Worm (Caenorhabditis elegans) whole organism, young adult: ENCODE data around the gene B0252.8.

Experiments used
- B0035.1 ChIP-seq: sonication (generic microtip); optimal IDR thresholded peaks from 2 replicates; lab custom pipeline; 2016; ENCODE audit warnings: missing genetic modification characterization, mild to moderate bottlenecking, missing compliant biosample characterization, missing genotype, missing genetic modification reagents
- C17E4.6 ChIP-seq: fragments of 200-800 bp; sonication (Bioruptor generic); IDR thresholded peaks from 2 replicates; pipeline ENCODE4 v1.3.6; 2022; ENCODE audit warnings: missing genetic modification reagents, missing genetic modification characterization, missing compliant biosample characterization
- D2030.7 ChIP-seq: fragments of 200-800 bp; sonication (Bioruptor generic); IDR thresholded peaks from 2 replicates; pipeline ENCODE4 v1.3.6; 2022; ENCODE audit warnings: missing genetic modification reagents, missing genetic modification characterization, missing compliant biosample characterization
- F37B4.10 ChIP-seq: fragments of 200-800 bp; sonication (Bioruptor generic); IDR thresholded peaks from 2 replicates; pipeline ENCODE4 v1.3.6; 2022; ENCODE audit warnings: missing genetic modification characterization, missing compliant biosample characterization
- F49E8.2 ChIP-seq: sonication (generic microtip); optimal IDR thresholded peaks from 3 replicates; lab custom pipeline; 2017; ENCODE audit warnings: missing genetic modification characterization, mild to moderate bottlenecking, missing compliant biosample characterization, antibody characterized with exemption, moderate library complexity; ENCODE audit not compliant: insufficient read depth
- F55B11.4 ChIP-seq: sonication (generic microtip); optimal IDR thresholded peaks from 2 replicates; lab custom pipeline; 2016; ENCODE audit warnings: missing compliant biosample characterization, missing genetic modification characterization, borderline replicate concordance; ENCODE audit not compliant: insufficient read depth
- K11D2.4 ChIP-seq: fragments of 200-800 bp; sonication (Bioruptor generic); IDR thresholded peaks from 2 replicates; pipeline ENCODE4 v1.3.6; 2022; ENCODE audit warnings: missing genetic modification reagents, missing genetic modification characterization, missing compliant biosample characterization
- K12H6.12 ChIP-seq: fragments of 200-800 bp; sonication (Bioruptor generic); optimal IDR thresholded peaks from 2 replicates; lab custom pipeline; 2018; ENCODE audit warnings: mild to moderate bottlenecking, missing genetic modification characterization, missing compliant biosample characterization
- Y53F4B.3 ChIP-seq: fragments of 200-800 bp; sonication (Bioruptor generic); IDR thresholded peaks from 2 replicates; pipeline ENCODE4 v1.3.6; 2022; ENCODE audit warnings: missing genetic modification reagents, missing genetic modification characterization, missing compliant biosample characterization
- Y53G8AR.9 ChIP-seq: fragments of 200-800 bp; sonication (Bioruptor generic); conservative IDR thresholded peaks from 2 replicates; pipeline ENCODE4 v1.3.6; 2022; ENCODE audit warnings: missing genetic modification reagents, missing genetic modification characterization, missing compliant biosample characterization
- Y56A3A.18 ChIP-seq: fragments of 200-800 bp; sonication (Bioruptor generic); IDR thresholded peaks from 2 replicates; pipeline ENCODE4 v1.3.6; 2022; ENCODE audit warnings: missing genetic modification reagents, missing genetic modification characterization, missing compliant biosample characterization
- Y67H2A.10 ChIP-seq: fragments of 200-800 bp; sonication (Bioruptor generic); conservative IDR thresholded peaks from 2 replicates; pipeline ENCODE4 v1.3.6; 2022; ENCODE audit warnings: missing genetic modification reagents, missing genetic modification characterization, missing compliant biosample characterization
- Y95B8A.8 ChIP-seq: fragments of 200-800 bp; sonication (Bioruptor generic); IDR thresholded peaks from 2 replicates; pipeline ENCODE4 v1.3.6; 2022; ENCODE audit warnings: missing genetic modification reagents, missing genetic modification characterization, missing compliant biosample characterization
- akir-1 ChIP-seq: fragments of 200-800 bp; sonication (Bioruptor generic); optimal IDR thresholded peaks from 2 replicates; lab custom pipeline; 2018; ENCODE audit warnings: mild to moderate bottlenecking, missing genetic modification characterization, moderate library complexity, missing compliant biosample characterization
- atf-7 ChIP-seq: sonication (generic microtip); optimal IDR thresholded peaks from 2 replicates; lab custom pipeline; 2017; ENCODE audit warnings: mild to moderate bottlenecking, missing genetic modification characterization, missing compliant biosample characterization
- attf-3 ChIP-seq: fragments of 200-800 bp; sonication (Bioruptor generic); conservative IDR thresholded peaks from 2 replicates; pipeline ENCODE4 v1.3.6; 2022; ENCODE audit warnings: missing genetic modification reagents, missing genetic modification characterization, missing compliant biosample characterization
- attf-6 ChIP-seq: fragments of 200-800 bp; sonication (Bioruptor generic); IDR thresholded peaks from 2 replicates; pipeline ENCODE4 v1.3.6; 2022; ENCODE audit warnings: missing genetic modification reagents, missing genetic modification characterization, missing compliant biosample characterization
- cebp-1 ChIP-seq, 2 experiments: fragments of 200-800 bp in 1 of 2; sonication (Bioruptor generic) in 1 of 2; sonication (generic microtip) in 1 of 2; IDR thresholded peaks in 1 of 2; optimal IDR thresholded peaks in 1 of 2; 2 replicates each; pipeline versions ENCODE4 v1.3.6 to Lab custom; 2017 to 2022; ENCODE audit warnings: missing compliant biosample characterization in 2 of 2, missing genetic modification characterization in 2 of 2, mild to moderate bottlenecking in 1 of 2, missing genetic modification reagents in 1 of 2, moderate library complexity in 1 of 2
- die-1 ChIP-seq: sonication (generic microtip); optimal IDR thresholded peaks from 2 replicates; lab custom pipeline; 2016; ENCODE audit warnings: missing genotype, mild to moderate bottlenecking, missing genetic modification characterization, missing compliant biosample characterization
- dox-1 ChIP-seq: fragments of 200-800 bp; sonication (Bioruptor generic); IDR thresholded peaks from 2 replicates; pipeline ENCODE4 v1.3.6; 2022; ENCODE audit warnings: missing genetic modification reagents, missing genetic modification characterization, missing compliant biosample characterization
- dpl-1 ChIP-seq: fragments of 150-350 bp; optimal IDR thresholded peaks from 2 replicates; lab custom pipeline; 2014; ENCODE audit warnings: missing biosample characterization, missing genetic modification reagents, missing genetic modification characterization
- egrh-3 ChIP-seq: fragments of 200-800 bp; sonication (Bioruptor generic); IDR thresholded peaks from 2 replicates; pipeline ENCODE4 v1.3.6; 2022; ENCODE audit warnings: missing genetic modification reagents, missing genetic modification characterization, missing compliant biosample characterization
- ekl-4 ChIP-seq: fragments of 200-800 bp; sonication (Bioruptor generic); IDR thresholded peaks from 2 replicates; pipeline ENCODE4 v1.3.6; 2022; ENCODE audit warnings: missing genetic modification reagents, missing genetic modification characterization, missing compliant biosample characterization
- him-1 ChIP-seq: sonication (generic microtip); optimal IDR thresholded peaks from 2 replicates; lab custom pipeline; 2016; ENCODE audit warnings: missing genotype, missing genetic modification reagents, missing genetic modification characterization, missing compliant biosample characterization
- hlh-12 ChIP-seq: sonication (generic microtip); optimal IDR thresholded peaks from 2 replicates; lab custom pipeline; 2016; ENCODE audit warnings: missing genetic modification characterization, missing compliant biosample characterization
- hrde-1 ChIP-seq: sonication (generic microtip); optimal IDR thresholded peaks from 2 replicates; lab custom pipeline; 2016; ENCODE audit warnings: missing genetic modification characterization, mild to moderate bottlenecking, missing compliant biosample characterization, moderate library complexity, missing genotype, missing genetic modification reagents, borderline replicate concordance
- lin-26 ChIP-seq: fragments of 200-800 bp; sonication (Bioruptor generic); IDR thresholded peaks from 2 replicates; pipeline ENCODE4 v1.3.6; 2022; ENCODE audit warnings: missing genetic modification reagents, missing genetic modification characterization, missing compliant biosample characterization
- lir-1 ChIP-seq: fragments of 200-800 bp; sonication (Bioruptor generic); conservative IDR thresholded peaks from 2 replicates; pipeline ENCODE4 v1.3.6; 2022; ENCODE audit warnings: missing genetic modification reagents, missing genetic modification characterization, missing compliant biosample characterization
- lsy-27 ChIP-seq: sonication (generic microtip); optimal IDR thresholded peaks from 2 replicates; lab custom pipeline; 2017; ENCODE audit warnings: missing genetic modification characterization, mild to moderate bottlenecking, missing compliant biosample characterization, antibody characterized with exemption, missing genotype, borderline replicate concordance; ENCODE audit not compliant: insufficient read depth
- nfya-2 ChIP-seq: fragments of 200-800 bp; sonication (Bioruptor generic); IDR thresholded peaks from 2 replicates; pipeline ENCODE4 v1.3.6; 2022; ENCODE audit warnings: missing genetic modification reagents, missing genetic modification characterization, missing compliant biosample characterization
- nhr-179 ChIP-seq: sonication (generic microtip); optimal IDR thresholded peaks from 2 replicates; lab custom pipeline; 2016; ENCODE audit warnings: mild to moderate bottlenecking, missing genetic modification characterization, missing compliant biosample characterization
- nhr-27 ChIP-seq: fragments of 200-800 bp; sonication (Bioruptor generic); optimal IDR thresholded peaks from 2 replicates; lab custom pipeline; 2018; ENCODE audit warnings: mild to moderate bottlenecking, missing genetic modification characterization, moderate library complexity, missing compliant biosample characterization
- nhr-80 ChIP-seq: sonication (generic microtip); optimal IDR thresholded peaks from 2 replicates; lab custom pipeline; 2016; ENCODE audit warnings: missing genetic modification characterization, missing compliant biosample characterization
- pbrm-1 ChIP-seq: fragments of 200-800 bp; sonication (Bioruptor generic); IDR thresholded peaks from 2 replicates; pipeline ENCODE4 v1.3.6; 2022; ENCODE audit warnings: missing genetic modification reagents, missing genetic modification characterization, missing compliant biosample characterization
- rec-8 ChIP-seq, 2 experiments: sonication (generic microtip); optimal IDR thresholded peaks; 2 replicates each; lab custom pipeline; 2016; ENCODE audit warnings: mild to moderate bottlenecking in 2 of 2, missing genetic modification characterization in 2 of 2, missing genetic modification reagents in 2 of 2, missing genotype in 2 of 2, missing biosample characterization in 1 of 2, missing compliant biosample characterization in 1 of 2, moderate library complexity in 1 of 2
- snpc-1.3 ChIP-seq: sonication (generic microtip); optimal IDR thresholded peaks from 2 replicates; lab custom pipeline; 2017; ENCODE audit warnings: missing genetic modification characterization, mild to moderate bottlenecking, missing compliant biosample characterization, antibody characterized with exemption, moderate library complexity, missing genotype, missing genetic modification reagents; ENCODE audit not compliant: insufficient read depth
- ztf-28 ChIP-seq: fragments of 200-800 bp; sonication (Bioruptor generic); IDR thresholded peaks from 2 replicates; pipeline ENCODE4 v1.3.6; 2022; ENCODE audit warnings: missing genetic modification reagents, missing genetic modification characterization, missing compliant biosample characterization
- ztf-3 ChIP-seq: fragments of 200-800 bp; sonication (Bioruptor generic); optimal IDR thresholded peaks from 2 replicates; lab custom pipeline; 2018; ENCODE audit warnings: mild to moderate bottlenecking, missing genetic modification characterization, missing compliant biosample characterization

B0252.8 gene

DNA sequence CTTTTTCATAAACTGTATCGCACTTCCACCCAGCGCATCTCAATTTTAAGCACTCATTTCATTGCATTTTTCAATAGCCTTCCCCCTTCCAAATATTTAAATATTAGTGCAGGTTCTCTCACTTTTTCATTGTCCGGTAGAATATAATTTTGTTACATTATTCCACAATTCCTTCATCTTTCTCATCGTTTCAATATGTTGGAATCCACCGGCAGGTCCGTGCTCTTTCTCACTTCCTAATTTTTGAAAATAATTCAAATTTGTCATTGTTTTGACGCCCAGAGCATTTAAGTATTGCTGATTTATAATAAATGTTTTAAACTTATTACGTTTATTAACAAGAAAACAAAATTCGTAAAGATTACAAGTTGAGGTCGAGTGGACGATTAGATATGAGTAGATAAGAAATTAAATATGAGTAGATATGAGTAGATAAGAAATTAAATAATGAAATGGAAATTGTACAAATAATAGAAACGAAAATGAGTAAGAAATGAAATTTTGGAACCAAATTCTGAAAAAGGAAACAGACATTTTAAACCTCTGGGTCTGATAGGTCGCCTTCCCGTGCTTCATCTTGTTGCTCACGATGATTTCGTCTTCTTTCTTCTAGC is 39.2 kb downstream of the B0252.8 start:
- TF ChIP-seq F49E8.2 (no peak), dpl-1 (GFP tag; lab: Kevin White, UChicago) (no peak), pbrm-1 (GFP tag; lab: Robert Waterston, UW) (0 out of 2 replicates have a peak, but pooled peaks have one; percentile 24), attf-6 (GFP tag; lab: Robert Waterston, UW) (no peak), ekl-4 (GFP tag; lab: Robert Waterston, UW) (0 out of 2 replicates have a peak, but pooled peaks have one; percentile 43), him-1 (tag; lab: Kevin White, UChicago) (peak; percentile 98), F55B11.4 (tag; lab: Kevin White, UChicago) (no peak), Y56A3A.18 (GFP tag; lab: Robert Waterston, UW) (no peak), snpc-1.3 (tag; lab: Kevin White, UChicago) (peak; percentile 16)

- TF ChIP-seq him-1 (tag; lab: Kevin White, UChicago) (no peak), egrh-3 (no peak), nfya-2 (GFP tag; lab: Robert Waterston, UW) (no peak), rec-8 (tag; optimal IDR thresholded peaks at IDR 0.05; lab: Kevin White, UChicago) (no peak), dox-1 (GFP tag; lab: Robert Waterston, UW) (no peak), D2030.7 (no peak), nhr-27 (tag; lab: Kevin White, UChicago) (no peak), lir-1 (GFP tag; lab: Robert Waterston, UW) (no peak), akir-1 (GFP tag; lab: Kevin White, UChicago) (no peak), B0035.1 (tag; lab: Kevin White, UChicago) (no peak), lsy-27 (tag; lab: Kevin White, UChicago) (no peak), lin-26 (no peak), ztf-28 (no peak), attf-3 (no peak), F49E8.2 (no peak), Y53G8AR.9 (GFP tag; lab: Robert Waterston, UW) (no peak), hlh-12 (tag; lab: Kevin White, UChicago) (no peak)
Measured at ce11 chrII:6958136-6958535, 42.2 kb downstream of the B0252.8 start.

DNA sequence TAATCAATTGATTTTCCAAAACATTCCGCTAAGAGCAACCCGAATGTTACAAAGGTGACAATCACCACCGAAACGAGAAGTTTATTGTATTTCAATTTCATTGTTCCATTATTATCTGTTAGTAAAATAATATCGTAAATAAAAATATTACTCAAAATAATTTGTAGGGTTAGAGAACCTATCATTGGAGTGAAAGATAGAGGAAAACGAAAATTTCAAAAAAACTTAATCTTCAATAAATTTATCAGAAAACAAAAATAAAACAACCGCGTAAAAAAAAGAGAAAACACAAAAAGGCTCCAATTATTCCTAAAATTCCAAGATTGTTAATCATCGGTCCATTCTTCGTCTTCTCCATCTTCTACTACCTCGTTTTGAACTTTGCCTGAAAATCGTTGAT is 49.6 kb downstream of the B0252.8 start, which contains the start of gene tra-2:
Gene tra-2 (minus strand): TSS at position 101 of the 400 bp plus-strand sequence.
- TF ChIP-seq C17E4.6 (GFP tag; lab: Robert Waterston, UW) (no peak), Y67H2A.10 (no peak), Y95B8A.8 (GFP tag; lab: Robert Waterston, UW) (no peak), K11D2.4 (GFP tag; lab: Robert Waterston, UW) (no peak), atf-7 (tag; lab: Kevin White, UChicago) (no peak), Y53F4B.3 (GFP tag; lab: Robert Waterston, UW) (no peak), nhr-179 (tag; lab: Kevin White, UChicago) (no peak), nhr-80 (tag; lab: Kevin White, UChicago) (no peak), hrde-1 (tag; lab: Kevin White, UChicago) (no peak), ztf-28 (no peak), die-1 (tag; lab: Kevin White, UChicago) (no peak), K12H6.12 (tag; lab: Kevin White, UChicago) (no peak), ztf-3 (GFP tag; lab: Kevin White, UChicago) (no peak), F37B4.10 (no peak), egrh-3 (no peak), cebp-1 (GFP tag; IDR thresholded peaks at IDR 0.05; lab: Robert Waterston, UW) (no peak), cebp-1 (tag; optimal IDR thresholded peaks at IDR 0.05; lab: Kevin White, UChicago) (no peak)
